Worm (Caenorhabditis elegans) whole organism, L3 larva: ENCODE measurements around the gene dhhc-9.

Experiments used
- ama-1 ChIP-seq: fragments of 150-350 bp; optimal IDR thresholded peaks from 2 replicates; lab custom pipeline; 2018
- ceh-16 ChIP-seq: sonication (generic microtip); optimal IDR thresholded peaks from 2 replicates; lab custom pipeline; 2017; ENCODE audit warnings: missing biosample characterization, missing genetic modification characterization
- ceh-9 ChIP-seq: sonication (generic microtip); optimal IDR thresholded peaks from 2 replicates; lab custom pipeline; 2018; ENCODE audit warnings: missing biosample characterization, missing genetic modification characterization
- daf-12 ChIP-seq: fragments of 150-350 bp; optimal IDR thresholded peaks from 2 replicates; lab custom pipeline; 2014; ENCODE audit warnings: missing biosample characterization, missing genetic modification reagents, missing genetic modification characterization
- egl-27 ChIP-seq: sonication (generic microtip); optimal IDR thresholded peaks from 4 replicates; lab custom pipeline; 2017; ENCODE audit warnings: missing biosample characterization, missing genetic modification reagents, missing genetic modification characterization
- egl-5 ChIP-seq: fragments of 150-350 bp; optimal IDR thresholded peaks from 2 replicates; lab custom pipeline; 2017; ENCODE audit warnings: missing biosample characterization, missing genetic modification reagents, missing genetic modification characterization, inconsistent platforms
- elt-2 ChIP-seq: sonication (generic microtip); optimal IDR thresholded peaks from 2 replicates; lab custom pipeline; 2016; ENCODE audit warnings: missing genetic modification reagents, mild to moderate bottlenecking, missing genetic modification characterization, missing compliant biosample characterization
- elt-3 ChIP-seq, 3 experiments: fragments of 150-350 bp in 1 of 3; sonication (generic microtip) in 2 of 3; optimal IDR thresholded peaks; 2 replicates in 2 of 3; 4 replicates in 1 of 3; lab custom pipeline; 2014 to 2017; ENCODE audit warnings: missing biosample characterization in 3 of 3, missing genetic modification characterization in 3 of 3
- fkh-2 ChIP-seq: fragments of 150-350 bp; optimal IDR thresholded peaks from 2 replicates; lab custom pipeline; 2014; ENCODE audit warnings: missing biosample characterization, missing genetic modification reagents, missing genetic modification characterization
- fos-1 ChIP-seq: fragments of 150-350 bp; optimal IDR thresholded peaks from 2 replicates; lab custom pipeline; 2014; ENCODE audit warnings: missing biosample characterization, missing genetic modification characterization
- hmg-11 ChIP-seq: sonication (generic microtip); optimal IDR thresholded peaks from 2 replicates; lab custom pipeline; 2016; ENCODE audit warnings: missing genetic modification characterization, missing compliant biosample characterization
- lin-39 ChIP-seq: fragments of 150-350 bp; optimal IDR thresholded peaks from 2 replicates; lab custom pipeline; 2018; ENCODE audit warnings: missing biosample characterization, missing genetic modification reagents, missing genetic modification characterization
- mdl-1 ChIP-seq: fragments of 150-350 bp; optimal IDR thresholded peaks from 2 replicates; lab custom pipeline; 2014; ENCODE audit warnings: missing biosample characterization, missing genetic modification characterization
- mml-1 ChIP-seq: fragments of 150-350 bp; sonication (generic microtip); optimal IDR thresholded peaks from 3 replicates; lab custom pipeline; 2014; ENCODE audit warnings: missing biosample characterization, missing genetic modification characterization
- nhr-12 ChIP-seq: fragments of 150-350 bp; optimal IDR thresholded peaks from 2 replicates; lab custom pipeline; 2014; ENCODE audit warnings: missing biosample characterization, missing genetic modification characterization
- nhr-23 ChIP-seq: fragments of 150-350 bp; optimal IDR thresholded peaks from 2 replicates; lab custom pipeline; 2014; ENCODE audit warnings: missing biosample characterization, missing genetic modification reagents, missing genetic modification characterization
- nhr-237 ChIP-seq: fragments of 150-350 bp; optimal IDR thresholded peaks from 2 replicates; lab custom pipeline; 2014; ENCODE audit warnings: missing biosample characterization, missing genetic modification characterization
- nhr-25 ChIP-seq: sonication (generic microtip); optimal IDR thresholded peaks from 2 replicates; lab custom pipeline; 2017; ENCODE audit warnings: missing biosample characterization, missing genetic modification characterization
- nhr-43 ChIP-seq: sonication (generic microtip); optimal IDR thresholded peaks from 2 replicates; lab custom pipeline; 2016; ENCODE audit warnings: mild to moderate bottlenecking, missing genetic modification characterization, missing compliant biosample characterization; ENCODE audit not compliant: poor library complexity, severe bottlenecking
- nhr-67 ChIP-seq: fragments of 150-350 bp; optimal IDR thresholded peaks from 2 replicates; lab custom pipeline; 2014; ENCODE audit warnings: missing biosample characterization, missing genetic modification characterization
- nhr-76 ChIP-seq: fragments of 150-350 bp; sonication (generic microtip); optimal IDR thresholded peaks from 5 replicates; lab custom pipeline; 2014; ENCODE audit warnings: missing biosample characterization, missing genetic modification characterization
- nhr-77 ChIP-seq: fragments of 150-350 bp; optimal IDR thresholded peaks from 2 replicates; lab custom pipeline; 2014; ENCODE audit warnings: missing biosample characterization, missing genetic modification characterization
- pha-4 ChIP-seq: fragments of 150-350 bp; optimal IDR thresholded peaks from 2 replicates; lab custom pipeline; 2014; ENCODE audit warnings: missing biosample characterization, missing genetic modification reagents, missing genetic modification characterization
- pqm-1 ChIP-seq: fragments of 150-350 bp; optimal IDR thresholded peaks from 2 replicates; lab custom pipeline; 2017; ENCODE audit warnings: missing biosample characterization, missing genetic modification characterization, inconsistent platforms
- sea-2 ChIP-seq: fragments of 150-350 bp; sonication (generic microtip); optimal IDR thresholded peaks from 4 replicates; lab custom pipeline; 2014; ENCODE audit warnings: missing biosample characterization, missing genetic modification reagents, missing genetic modification characterization
- skn-1 ChIP-seq: fragments of 150-350 bp; optimal IDR thresholded peaks from 2 replicates; lab custom pipeline; 2014; ENCODE audit warnings: missing biosample characterization, missing genetic modification characterization
- snpc-4 ChIP-seq: fragments of 150-350 bp; optimal IDR thresholded peaks from 2 replicates; lab custom pipeline; 2014; ENCODE audit warnings: missing biosample characterization, missing genetic modification characterization
- tbx-2 ChIP-seq: sonication (generic microtip); optimal IDR thresholded peaks from 2 replicates; lab custom pipeline; 2016; ENCODE audit warnings: mild to moderate bottlenecking, missing genetic modification characterization, missing compliant biosample characterization
- unc-39 ChIP-seq: sonication (generic microtip); optimal IDR thresholded peaks from 4 replicates; lab custom pipeline; 2017; ENCODE audit warnings: missing biosample characterization, missing genetic modification characterization
- ztf-11 ChIP-seq: fragments of 150-350 bp; optimal IDR thresholded peaks from 2 replicates; lab custom pipeline; 2014; ENCODE audit warnings: missing biosample characterization, missing genetic modification characterization

Gene dhhc-9

DNA sequence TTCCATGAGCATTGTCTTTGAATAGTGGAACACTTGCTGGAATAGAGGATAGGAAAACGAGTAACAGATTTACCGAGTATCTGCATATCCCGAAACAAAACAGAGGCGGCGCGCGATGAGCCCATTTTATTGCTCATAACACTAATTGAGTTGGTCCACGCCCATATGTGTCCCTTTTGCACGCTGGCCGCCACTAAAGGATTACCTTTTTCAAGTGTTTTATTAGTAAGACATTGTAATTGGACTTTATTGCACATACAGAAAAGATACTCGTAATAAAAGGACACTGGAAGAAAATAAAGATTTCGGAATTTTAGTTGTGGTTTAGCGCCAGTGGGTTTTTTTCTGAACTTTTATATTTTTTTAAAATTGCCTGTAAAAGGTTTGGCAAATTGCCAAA lies 11.4 kb upstream of the dhhc-9 start, which contains the start of gene hlh-15:
Gene hlh-15 (minus strand): TSS at position 101 of the 400 bp plus-strand sequence.
- TF ChIP-seq snpc-4, result no peak
- no peak for TF ChIP-seq egl-5 (tag; lab: Kevin White, UChicago)
- TF ChIP-seq lin-39 (tag; lab: Kevin White, UChicago), result no peak
- no peak for TF ChIP-seq nhr-77 (tag; lab: Kevin White, UChicago)
- TF ChIP-seq nhr-12 (tag; lab: Kevin White, UChicago), result no peak
- TF ChIP-seq nhr-76, result no peak
- no peak for TF ChIP-seq fos-1 (tag; lab: Kevin White, UChicago)
- TF ChIP-seq elt-2, result no peak
- no peak for TF ChIP-seq ama-1
- no peak for TF ChIP-seq mml-1 (tag; lab: Kevin White, UChicago)
- no peak for TF ChIP-seq ztf-11 (tag; lab: Kevin White, UChicago)
- no peak for TF ChIP-seq sea-2 (GFP tag; lab: Kevin White, UChicago)
- no peak for TF ChIP-seq nhr-237 (tag; lab: Kevin White, UChicago)
- TF ChIP-seq mdl-1 (tag; lab: Kevin White, UChicago), result no peak
- TF ChIP-seq, all 47 proteins: peak for 0

- TF ChIP-seq tbx-2 (tag; lab: Kevin White, UChicago), result no peak
- peak; percentile 11 for TF ChIP-seq pqm-1 (tag; lab: Kevin White, UChicago)
- TF ChIP-seq unc-39 (tag; lab: Kevin White, UChicago), result no peak
- TF ChIP-seq ztf-11 (tag; lab: Kevin White, UChicago), result no peak
- no peak for TF ChIP-seq mdl-1 (tag; lab: Kevin White, UChicago)
- TF ChIP-seq elt-2, result peak; percentile 68
These were observed 9.1 kb upstream of the dhhc-9 start for ce11 chrX:2410978-2411377.

- peak; percentile 9 for TF ChIP-seq elt-2
- no peak for TF ChIP-seq nhr-12 (tag; lab: Kevin White, UChicago)
- no peak for TF ChIP-seq elt-3 (tag; optimal IDR thresholded peaks at IDR 0.05; lab: Kevin White, UChicago)
- no peak for TF ChIP-seq ceh-16
These were observed 7.5 kb upstream of the dhhc-9 start, which contains the start of the genes C43H6.12 and trpp-12 for ce11 chrX:2409243-2409741. C43H6.12 (plus strand) TSS chrX:2409607. trpp-12 (plus strand) TSS chrX:2409691.

ce11 chrX:2407167-2407566 lies 5.3 kb upstream of the dhhc-9 start, which contains the start of gene mtpn-1:
mtpn-1 (plus strand) TSS chrX:2407467.
- TF ChIP-seq mdl-1 (tag; lab: Kevin White, UChicago), result no peak
- no peak for TF ChIP-seq elt-2
- TF ChIP-seq pqm-1 (tag; lab: Kevin White, UChicago), result no peak
- TF ChIP-seq hmg-11, result no peak
- no peak for TF ChIP-seq nhr-25
- no peak for TF ChIP-seq egl-27
- no peak for TF ChIP-seq nhr-237 (tag; lab: Kevin White, UChicago)
- TF ChIP-seq nhr-12 (tag; lab: Kevin White, UChicago), result no peak
- TF ChIP-seq fos-1 (tag; lab: Kevin White, UChicago), result no peak
- no peak for TF ChIP-seq nhr-23 (tag; lab: Kevin White, UChicago)
- TF ChIP-seq skn-1 (tag; lab: Kevin White, UChicago), result no peak
- TF ChIP-seq nhr-77 (tag; lab: Kevin White, UChicago), result no peak
- no peak for TF ChIP-seq nhr-67
- no peak for TF ChIP-seq snpc-4
- no peak for TF ChIP-seq ceh-9
- TF ChIP-seq ama-1, result no peak
- TF ChIP-seq lin-39 (tag; lab: Kevin White, UChicago), result no peak
- TF ChIP-seq nhr-76, result no peak

- TF ChIP-seq fkh-2 (tag; lab: Kevin White, UChicago) (no peak), fos-1 (tag; lab: Kevin White, UChicago) (no peak)
These were observed 1.9 kb upstream of the dhhc-9 start, which contains the start of gene C43H6.4 for ce11 chrX:2403724-2404123. C43H6.4 (plus strand) TSS chrX:2404024.

- no peak for TF ChIP-seq pha-4
- no peak for TF ChIP-seq hmg-11
- no peak for TF ChIP-seq egl-5 (tag; lab: Kevin White, UChicago)
- no peak for TF ChIP-seq nhr-77 (tag; lab: Kevin White, UChicago)
These were observed 6.9 kb downstream of the dhhc-9 start, which contains the start of gene C43H6.6 for ce11 chrX:2394983-2395382. C43H6.6 (plus strand) TSS chrX:2395283.

DNA sequence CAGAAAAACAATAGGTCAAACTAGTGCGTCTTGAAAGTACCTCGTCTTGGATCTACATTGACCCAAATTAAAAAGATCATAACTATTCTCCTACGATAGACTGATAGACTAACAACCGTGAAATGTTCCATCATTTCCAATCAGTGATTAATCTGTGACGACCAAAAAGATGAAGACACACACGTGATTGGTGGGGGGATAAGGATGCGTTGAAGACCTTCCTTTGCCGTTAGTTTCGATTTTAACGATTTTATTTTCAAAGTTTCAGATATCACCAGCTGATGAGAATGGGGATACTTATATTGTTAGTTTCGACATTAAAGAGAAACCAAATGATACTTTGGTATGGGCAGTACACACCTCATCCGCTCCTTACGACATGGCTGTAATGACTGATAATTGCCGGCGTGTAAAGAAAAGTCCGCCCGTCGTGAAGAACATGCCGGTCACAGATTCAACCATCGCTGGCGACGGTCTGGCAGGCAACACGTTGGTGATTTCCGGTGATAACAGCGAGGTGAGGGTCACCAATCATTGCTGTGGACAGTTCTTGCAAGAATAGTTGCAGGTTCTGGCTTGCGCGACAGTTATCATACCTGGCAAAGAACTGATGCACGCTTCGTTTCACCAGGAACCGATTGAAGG lies 14.8 kb downstream of the dhhc-9 start:
- TF ChIP-seq ama-1, result no peak
- no peak for TF ChIP-seq daf-12 (tag; lab: Kevin White, UChicago)
- no peak for TF ChIP-seq nhr-76
- no peak for TF ChIP-seq fos-1 (tag; lab: Kevin White, UChicago)
- no peak for TF ChIP-seq fkh-2 (tag; lab: Kevin White, UChicago)
- TF ChIP-seq nhr-43 (tag; lab: Kevin White, UChicago), result peak; percentile 35
- no peak for TF ChIP-seq tbx-2 (tag; lab: Kevin White, UChicago)
- TF ChIP-seq nhr-23 (tag; lab: Kevin White, UChicago), result peak; percentile 43
- TF ChIP-seq, all 47 proteins: peak for 2
